Fruit fly (Drosophila melanogaster): ENCODE data around the gene wkd.

wkd gene

dm6 chr3R:11582253-11582589, 845 bp downstream of the wkd start (continued):
- no peak for TF ChIP-seq CG14860 (GFP tag; IDR thresholded peaks at IDR 0.05; ENCODE audit: partially characterized antibody)
- no peak for TF ChIP-seq NFAT (GFP tag; IDR thresholded peaks at IDR 0.05)
- TF ChIP-seq NC2α (GFP tag; optimal IDR thresholded peaks at IDR 0.05), result no peak
- TF ChIP-seq CG31365 (tag; optimal IDR thresholded peaks at IDR 0.05), result peak; percentile 14
- TF ChIP-seq Stat92E (GFP tag; optimal IDR thresholded peaks at IDR 0.05), result no peak
- no peak for TF ChIP-seq CG6654 (GFP tag; optimal IDR thresholded peaks at IDR 0.05)
- TF ChIP-seq Blimp-1 (GFP tag; optimal IDR thresholded peaks at IDR 0.05), result no peak
- no peak for TF ChIP-seq dmrt99B (tag; optimal IDR thresholded peaks at IDR 0.05)
- peak; percentile 63 for TF ChIP-seq wor (GFP tag; IDR thresholded peaks at IDR 0.05)
- TF ChIP-seq ken (GFP tag; IDR thresholded peaks at IDR 0.05), result peak; percentile 74
- no peak for TF ChIP-seq sna (GFP tag; IDR thresholded peaks at IDR 0.05; ENCODE audit: partially characterized antibody)
- no peak for TF ChIP-seq Opbp (GFP tag; IDR thresholded peaks at IDR 0.05; ENCODE audit: partially characterized antibody)
- peak; percentile 66 for TF ChIP-seq lmd (GFP tag; IDR thresholded peaks at IDR 0.05)
- TF ChIP-seq CG1024 (GFP tag; IDR thresholded peaks at IDR 0.05), result peak; percentile 71
- TF ChIP-seq D19B (GFP tag; optimal IDR thresholded peaks at IDR 0.05), result peak; percentile 84
- TF ChIP-seq Chrac-16 (GFP tag; optimal IDR thresholded peaks at IDR 0.05), result peak; percentile 32
- no peak for TF ChIP-seq luna (GFP tag; optimal IDR thresholded peaks at IDR 0.05)
- TF ChIP-seq CG7963 (GFP tag; IDR thresholded peaks at IDR 0.05; ENCODE audit: partially characterized antibody), result no peak
- TF ChIP-seq Nf-YB (GFP tag; optimal IDR thresholded peaks at IDR 0.05), result peak; percentile 12
- TF ChIP-seq Sry-δ (GFP tag; optimal IDR thresholded peaks at IDR 0.05), result no peak
- TF ChIP-seq pfk (GFP tag; optimal IDR thresholded peaks at IDR 0.05), result no peak
- no peak for TF ChIP-seq CG6683 (GFP tag; optimal IDR thresholded peaks at IDR 0.05)
- no peak for TF ChIP-seq HmgZ (tag; optimal IDR thresholded peaks at IDR 0.05)
- TF ChIP-seq CG13894 (tag; optimal IDR thresholded peaks at IDR 0.05), result no peak
- TF ChIP-seq Asciz (GFP tag; optimal IDR thresholded peaks at IDR 0.05), result peak; percentile 63
- TF ChIP-seq unpg (GFP tag; optimal IDR thresholded peaks at IDR 0.05), result peak; percentile 75
- TF ChIP-seq CG7556 (GFP tag; optimal IDR thresholded peaks at IDR 0.05), result peak; percentile 57
- TF ChIP-seq shn (GFP tag; optimal IDR thresholded peaks at IDR 0.05), result peak; percentile 64
- no peak for TF ChIP-seq Hmr (GFP tag; optimal IDR thresholded peaks at IDR 0.05)
- TF ChIP-seq nau (GFP tag; optimal IDR thresholded peaks at IDR 0.05), result no peak
- no peak for TF ChIP-seq gsb-n (tag; optimal IDR thresholded peaks at IDR 0.05)
- TF ChIP-seq zf30C (GFP tag; optimal IDR thresholded peaks at IDR 0.05), result no peak
- no peak for TF ChIP-seq Lpt (GFP tag; optimal IDR thresholded peaks at IDR 0.05)
- peak; percentile 73 for TF ChIP-seq dati (GFP tag; IDR thresholded peaks at IDR 0.05)
- peak; percentile 28 for TF ChIP-seq CG10462 (GFP tag; optimal IDR thresholded peaks at IDR 0.05)
- no peak for TF ChIP-seq dm (GFP tag; optimal IDR thresholded peaks at IDR 0.05)
- no peak for TF ChIP-seq Doc3 (GFP tag; IDR thresholded peaks at IDR 0.05; ENCODE audit: partially characterized antibody)
- TF ChIP-seq Fer3 (tag; optimal IDR thresholded peaks at IDR 0.05), result peak; percentile 60
- 0 out of 3 replicates have a peak, but pooled peaks have one; percentile 46 for TF ChIP-seq Mrtf (GFP tag; IDR thresholded peaks at IDR 0.05)
- peak; percentile 95 for TF ChIP-seq Drgx (GFP tag; IDR thresholded peaks at IDR 0.05)
- peak; percentile 71 for TF ChIP-seq Oaz (GFP tag; IDR thresholded peaks at IDR 0.05)
- TF ChIP-seq Bteb2 (GFP tag; optimal IDR thresholded peaks at IDR 0.05), result peak; percentile 47
- peak; percentile 31 for TF ChIP-seq CG16815 (GFP tag; optimal IDR thresholded peaks at IDR 0.05)
- 0 out of 2 replicates have a peak, but pooled peaks have one; percentile 7 for TF ChIP-seq GATAe (GFP tag; conservative IDR thresholded peaks at IDR 0.05)
- peak; percentile 51 for TF ChIP-seq CG30431 (GFP tag; optimal IDR thresholded peaks at IDR 0.05)
- TF ChIP-seq cg (GFP tag; optimal IDR thresholded peaks at IDR 0.05), result no peak
- TF ChIP-seq CG4360 (GFP tag; IDR thresholded peaks at IDR 0.05), result no peak; the same call in 1 of the 2 replicates
- peak; percentile 34 for TF ChIP-seq Ravus (GFP tag; IDR thresholded peaks at IDR 0.05)
- TF ChIP-seq lola (GFP tag; optimal IDR thresholded peaks at IDR 0.05), result peak in 1 of 3 experiments; percentile 23
- no peak for TF ChIP-seq MTF-1 (GFP tag; optimal IDR thresholded peaks at IDR 0.05; ENCODE audit: borderline replicate concordance)

Data from whole organism, embryonic.